Fruit fly (Drosophila melanogaster) whole organism, prepupa: ENCODE results near the gene CG2100.
A peak's percentile ranks its signal among the peaks of the same experiment; 100 is the strongest.

ENCODE experiments used
- Blimp-1 ChIP-seq: fragments of 200-800 bp; sonication (Bioruptor generic); optimal IDR thresholded peaks from 3 replicates; lab custom pipeline; 2017; ENCODE audit warnings: missing biosample characterization, missing genetic modification characterization, mild to moderate bottlenecking, moderate library complexity, missing genetic modification reagents
- CG10631 ChIP-seq: fragments of 200-800 bp; sonication (Bioruptor generic); optimal IDR thresholded peaks from 2 replicates; lab custom pipeline; 2016; ENCODE audit warnings: missing biosample characterization, missing genetic modification characterization
- CG10669 ChIP-seq: fragments of 200-800 bp; sonication (Bioruptor generic); optimal IDR thresholded peaks from 3 replicates; lab custom pipeline; 2018; ENCODE audit warnings: missing biosample characterization, mild to moderate bottlenecking, missing genetic modification characterization, moderate library complexity
- CG11294 ChIP-seq: fragments of 200-800 bp; sonication (Bioruptor generic); IDR thresholded peaks from 2 replicates; pipeline ENCODE4 v1.3.6; 2022; ENCODE audit warnings: missing biosample characterization, missing genetic modification characterization
- CG11762 ChIP-seq: fragments of 200-800 bp; sonication (Bioruptor generic); optimal IDR thresholded peaks from 3 replicates; lab custom pipeline; 2016; ENCODE audit warnings: missing biosample characterization, missing genetic modification characterization; ENCODE audit not compliant: insufficient read depth
- CG11902 ChIP-seq: fragments of 200-800 bp; sonication (Bioruptor generic); optimal IDR thresholded peaks from 3 replicates; lab custom pipeline; 2016; ENCODE audit warnings: missing biosample characterization, missing genetic modification characterization
- CG15336 ChIP-seq: fragments of 200-800 bp; sonication (Bioruptor generic); IDR thresholded peaks from 2 replicates; pipeline ENCODE4 v1.3.6; 2022; ENCODE audit warnings: missing biosample characterization, missing genetic modification characterization
- CG1621 ChIP-seq: fragments of 200-800 bp; sonication (Bioruptor generic); optimal IDR thresholded peaks from 3 replicates; lab custom pipeline; 2018; ENCODE audit warnings: missing biosample characterization, mild to moderate bottlenecking, missing genetic modification characterization
- CG16779 ChIP-seq: fragments of 200-800 bp; sonication (Bioruptor generic); optimal IDR thresholded peaks from 3 replicates; lab custom pipeline; 2017; ENCODE audit warnings: missing biosample characterization, mild to moderate bottlenecking, missing genetic modification characterization
- CG3032 ChIP-seq: fragments of 200-800 bp; optimal IDR thresholded peaks from 2 replicates; lab custom pipeline; 2019; ENCODE audit warnings: missing biosample characterization, mild to moderate bottlenecking, missing genetic modification characterization, moderate library complexity
- CG31627 ChIP-seq: fragments of 200-800 bp; sonication (Bioruptor generic); optimal IDR thresholded peaks from 3 replicates; lab custom pipeline; 2016; ENCODE audit warnings: missing biosample characterization, missing genetic modification characterization
- CG32006 ChIP-seq: fragments of 200-800 bp; sonication (Bioruptor generic); optimal IDR thresholded peaks from 3 replicates; lab custom pipeline; 2017; ENCODE audit warnings: missing biosample characterization, mild to moderate bottlenecking, missing genetic modification characterization
- CG34406 ChIP-seq: fragments of 200-800 bp; sonication (Bioruptor generic); optimal IDR thresholded peaks from 3 replicates; lab custom pipeline; 2016; ENCODE audit warnings: missing biosample characterization, missing genetic modification characterization
- CG3919 ChIP-seq: fragments of 200-800 bp; sonication (Bioruptor generic); optimal IDR thresholded peaks from 3 replicates; lab custom pipeline; 2016; ENCODE audit warnings: missing biosample characterization, missing genetic modification characterization
- CG4318 ChIP-seq: fragments of 200-800 bp; sonication (Bioruptor generic); optimal IDR thresholded peaks from 3 replicates; lab custom pipeline; 2017; ENCODE audit warnings: missing biosample characterization, mild to moderate bottlenecking, missing genetic modification characterization
- CG6276 ChIP-seq: fragments of 200-800 bp; sonication (Bioruptor generic); optimal IDR thresholded peaks from 2 replicates; lab custom pipeline; 2017; ENCODE audit warnings: missing biosample characterization, mild to moderate bottlenecking, missing genetic modification characterization
- CG6808 ChIP-seq: fragments of 200-800 bp; sonication (Bioruptor generic); optimal IDR thresholded peaks from 3 replicates; lab custom pipeline; 2017; ENCODE audit warnings: missing biosample characterization, missing genetic modification characterization, mild to moderate bottlenecking, moderate library complexity, missing genetic modification reagents
- CG7368 ChIP-seq: fragments of 200-800 bp; sonication (Bioruptor generic); optimal IDR thresholded peaks from 3 replicates; lab custom pipeline; 2016; ENCODE audit warnings: missing biosample characterization, missing genetic modification characterization
- CG8319 ChIP-seq: fragments of 200-800 bp; sonication (Bioruptor generic); optimal IDR thresholded peaks from 3 replicates; lab custom pipeline; 2016; ENCODE audit warnings: missing biosample characterization, missing genetic modification characterization
- CG9139 ChIP-seq: fragments of 200-800 bp; sonication (Bioruptor generic); optimal IDR thresholded peaks from 3 replicates; lab custom pipeline; 2017; ENCODE audit warnings: missing biosample characterization, mild to moderate bottlenecking, missing genetic modification characterization
- Eip75B ChIP-seq: fragments of 200-800 bp; sonication (Bioruptor generic); optimal IDR thresholded peaks from 3 replicates; lab custom pipeline; 2016; ENCODE audit warnings: missing biosample characterization, missing genetic modification characterization
- Eip78C ChIP-seq: fragments of 200-800 bp; sonication (Bioruptor generic); peaks from one replicate; lab custom pipeline; 2016; ENCODE audit warnings: missing biosample characterization, missing genetic modification characterization
- Eip93F ChIP-seq: fragments of 200-800 bp; sonication (Bioruptor generic); optimal IDR thresholded peaks from 2 replicates; lab custom pipeline; 2016; ENCODE audit warnings: missing biosample characterization, mild to moderate bottlenecking, missing genetic modification characterization
- Ets21C ChIP-seq: fragments of 200-800 bp; sonication (Bioruptor generic); optimal IDR thresholded peaks from 3 replicates; lab custom pipeline; 2016; ENCODE audit warnings: missing biosample characterization, missing genetic modification characterization
- Ets96B ChIP-seq: fragments of 200-800 bp; optimal IDR thresholded peaks from 2 replicates; lab custom pipeline; 2019; ENCODE audit warnings: missing biosample characterization, mild to moderate bottlenecking, missing genetic modification characterization, moderate library complexity
- Gug ChIP-seq: fragments of 200-800 bp; sonication (Bioruptor generic); IDR thresholded peaks from 2 replicates; pipeline ENCODE4 v1.3.6; 2022; ENCODE audit warnings: missing biosample characterization, missing genetic modification characterization
- Hr39 ChIP-seq: fragments of 200-800 bp; sonication (Bioruptor generic); optimal IDR thresholded peaks from 2 replicates; lab custom pipeline; 2016; ENCODE audit warnings: missing biosample characterization, missing genetic modification characterization
- OdsH ChIP-seq: fragments of 200-800 bp; sonication (Bioruptor generic); optimal IDR thresholded peaks from 3 replicates; lab custom pipeline; 2016; ENCODE audit warnings: missing biosample characterization, missing genetic modification characterization
- Smox ChIP-seq: fragments of 200-800 bp; sonication (Bioruptor generic); optimal IDR thresholded peaks from 3 replicates; lab custom pipeline; 2016; ENCODE audit warnings: missing biosample characterization, missing genetic modification characterization
- Sox14 ChIP-seq: fragments of 200-800 bp; sonication (Bioruptor generic); optimal IDR thresholded peaks from 3 replicates; lab custom pipeline; 2016; ENCODE audit warnings: missing biosample characterization, missing genetic modification characterization
- Sox15 ChIP-seq: fragments of 200-800 bp; sonication (Bioruptor generic); optimal IDR thresholded peaks from 3 replicates; lab custom pipeline; 2016; ENCODE audit warnings: missing biosample characterization, missing genetic modification characterization
- achi ChIP-seq: fragments of 200-800 bp; sonication (Bioruptor generic); optimal IDR thresholded peaks from 3 replicates; lab custom pipeline; 2016; ENCODE audit warnings: missing biosample characterization, missing genetic modification characterization
- acj6 ChIP-seq: fragments of 200-800 bp; sonication (Bioruptor generic); optimal IDR thresholded peaks from 3 replicates; lab custom pipeline; 2016; ENCODE audit warnings: missing biosample characterization, missing genetic modification characterization
- cyc ChIP-seq: fragments of 200-800 bp; sonication (Bioruptor generic); optimal IDR thresholded peaks from 3 replicates; lab custom pipeline; 2016; ENCODE audit warnings: missing biosample characterization, missing genetic modification characterization
- dac ChIP-seq: fragments of 200-800 bp; sonication (Bioruptor generic); optimal IDR thresholded peaks from 2 replicates; lab custom pipeline; 2017; ENCODE audit warnings: missing biosample characterization, mild to moderate bottlenecking, missing genetic modification characterization
- dsx ChIP-seq: fragments of 200-800 bp; optimal IDR thresholded peaks from 3 replicates; lab custom pipeline; 2019; ENCODE audit warnings: missing biosample characterization, mild to moderate bottlenecking, missing genetic modification characterization, moderate library complexity; ENCODE audit not compliant: poor library complexity, severe bottlenecking
- eg ChIP-seq: fragments of 200-800 bp; sonication (Bioruptor generic); IDR thresholded peaks from 3 replicates; pipeline ENCODE4 v1.3.6; 2022; ENCODE audit warnings: missing biosample characterization, missing genetic modification characterization
- esn ChIP-seq: fragments of 200-800 bp; sonication (Bioruptor generic); optimal IDR thresholded peaks from 2 replicates; lab custom pipeline; 2016; ENCODE audit warnings: missing biosample characterization, mild to moderate bottlenecking, missing genetic modification characterization, moderate library complexity
- fd59A ChIP-seq: fragments of 200-800 bp; sonication (Bioruptor generic); optimal IDR thresholded peaks from 2 replicates; lab custom pipeline; 2017; ENCODE audit warnings: missing biosample characterization, mild to moderate bottlenecking, missing genetic modification characterization, missing genetic modification reagents
- fd85E ChIP-seq: fragments of 200-800 bp; sonication (Bioruptor generic); optimal IDR thresholded peaks from 3 replicates; lab custom pipeline; 2016; ENCODE audit warnings: missing biosample characterization, missing genetic modification characterization
- lz ChIP-seq: fragments of 200-800 bp; sonication (Bioruptor generic); optimal IDR thresholded peaks from 3 replicates; lab custom pipeline; 2016; ENCODE audit warnings: missing biosample characterization, missing genetic modification characterization
- pdm3 ChIP-seq: fragments of 200-800 bp; sonication (Bioruptor generic); optimal IDR thresholded peaks from 3 replicates; lab custom pipeline; 2016; ENCODE audit warnings: missing biosample characterization, missing genetic modification characterization
- spab ChIP-seq: fragments of 200-800 bp; sonication (Bioruptor generic); optimal IDR thresholded peaks from 2 replicates; lab custom pipeline; 2017; ENCODE audit warnings: missing biosample characterization, mild to moderate bottlenecking, missing genetic modification characterization, missing genetic modification reagents
- ss ChIP-seq, 2 experiments: fragments of 200-800 bp; sonication (Bioruptor generic); optimal IDR thresholded peaks; 2 replicates in 1 of 2; 3 replicates in 1 of 2; lab custom pipeline; 2017 to 2018; ENCODE audit warnings: mild to moderate bottlenecking in 2 of 2, missing biosample characterization in 2 of 2, missing genetic modification characterization in 2 of 2, moderate library complexity in 1 of 2
- svp ChIP-seq: fragments of 200-800 bp; sonication (Bioruptor generic); peaks from one replicate; lab custom pipeline; 2016; ENCODE audit warnings: missing biosample characterization, missing genetic modification characterization
- topi ChIP-seq: fragments of 200-800 bp; sonication (Bioruptor generic); optimal IDR thresholded peaks from 3 replicates; lab custom pipeline; 2016; ENCODE audit warnings: missing biosample characterization, missing genetic modification characterization
- vri ChIP-seq: fragments of 200-800 bp; sonication (Bioruptor generic); optimal IDR thresholded peaks from 3 replicates; lab custom pipeline; 2016; ENCODE audit warnings: missing biosample characterization, mild to moderate bottlenecking, missing genetic modification characterization

Gene CG2100

DNA sequence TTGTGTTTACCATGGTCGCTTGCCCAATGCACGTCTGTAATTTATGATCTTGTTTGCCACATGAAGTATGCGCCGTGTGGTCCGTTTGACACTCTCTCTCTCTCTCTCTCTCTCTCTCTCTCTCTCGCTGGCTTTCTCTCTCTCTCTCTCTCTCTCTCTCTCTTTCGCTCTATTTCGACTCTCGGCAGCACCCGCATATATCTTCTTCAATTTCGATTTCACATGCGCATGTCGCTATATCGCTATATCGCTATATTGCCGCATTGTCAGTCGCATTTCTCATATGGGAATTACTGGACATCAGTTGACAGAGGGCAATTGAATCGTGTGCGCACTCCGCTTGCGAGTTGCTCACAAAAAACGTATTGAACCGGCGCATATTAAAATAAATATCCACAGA is 35.1 kb downstream of the CG2100 start:
- TF ChIP-seq CG6808: no peak
- TF ChIP-seq Eip78C: peak; percentile 36
- TF ChIP-seq CG6276: peak; percentile 15
- TF ChIP-seq svp (GFP tag; lab: Kevin White, UChicago): peak; percentile 46

- TF ChIP-seq svp (GFP tag; lab: Kevin White, UChicago): peak; percentile 20
- peak; percentile 17 to 39 for TF ChIP-seq ss (GFP tag; optimal IDR thresholded peaks at IDR 0.05; lab: Kevin White, UChicago)
- no peak for TF ChIP-seq vri (GFP tag; lab: Kevin White, UChicago)
- TF ChIP-seq CG3919 (GFP tag; lab: Kevin White, UChicago): peak; percentile 10
- TF ChIP-seq Eip78C: peak; percentile 73
- peak; percentile 15 for TF ChIP-seq CG9139 (GFP tag; lab: Kevin White, UChicago)
- TF ChIP-seq CG11902 (GFP tag; lab: Kevin White, UChicago): no peak
Measured at dm6 chr3R:5696384-5696783, 39.8 kb downstream of the CG2100 start.

- TF ChIP-seq CG11762 (GFP tag; lab: Kevin White, UChicago) (peak; percentile 38), fd59A (GFP tag; lab: Kevin White, UChicago) (no peak), Eip93F (GFP tag; lab: Kevin White, UChicago) (no peak), Gug (GFP tag; lab: Robert Waterston, UW) (peak; percentile 64), CG4318 (GFP tag; lab: Kevin White, UChicago) (peak; percentile 61), Sox15 (GFP tag; lab: Kevin White, UChicago) (no peak), OdsH (GFP tag; lab: Kevin White, UChicago) (peak; percentile 68), Eip75B (GFP tag; lab: Kevin White, UChicago) (peak; percentile 52), lz (GFP tag; lab: Kevin White, UChicago) (peak; percentile 17), CG11294 (GFP tag; lab: Robert Waterston, UW) (0 out of 2 replicates have a peak, but pooled peaks have one; percentile 53), CG6808 (peak; percentile 5), Hr39 (GFP tag; lab: Kevin White, UChicago) (peak; percentile 29), Sox14 (GFP tag; lab: Kevin White, UChicago) (peak; percentile 55), achi (GFP tag; lab: Kevin White, UChicago) (peak; percentile 59), Ets21C (GFP tag; lab: Kevin White, UChicago) (no peak), CG10631 (peak; percentile 28), fd85E (GFP tag; lab: Kevin White, UChicago) (no peak), CG1621 (tag; lab: Kevin White, UChicago) (peak; percentile 10), pdm3 (peak; percentile 55), esn (peak; percentile 37), CG10669 (GFP tag; lab: Kevin White, UChicago) (peak; percentile 7), CG8319 (GFP tag; lab: Kevin White, UChicago) (no peak), dac (GFP tag; lab: Kevin White, UChicago) (peak; percentile 38), spab (GFP tag; lab: Kevin White, UChicago) (no peak), ss (GFP tag; optimal IDR thresholded peaks at IDR 0.05; lab: Kevin White, UChicago) (no peak), Eip78C (peak; percentile 80), CG11902 (GFP tag; lab: Kevin White, UChicago) (no peak), CG7368 (GFP tag; lab: Kevin White, UChicago) (peak; percentile 36), CG31627 (GFP tag; lab: Kevin White, UChicago) (peak; percentile 12), CG16779 (peak; percentile 3), CG34406 (GFP tag; lab: Kevin White, UChicago) (peak; percentile 34), CG32006 (GFP tag; lab: Kevin White, UChicago) (peak; percentile 79), cyc (GFP tag; lab: Kevin White, UChicago) (peak; percentile 25), topi (peak; percentile 41), eg (GFP tag; lab: Robert Waterston, UW) (peak; percentile 92), Ets96B (peak; percentile 53), CG3032 (tag; lab: Kevin White, UChicago) (peak; percentile 2), CG15336 (GFP tag; lab: Robert Waterston, UW) (peak; percentile 90), Blimp-1 (GFP tag; lab: Kevin White, UChicago) (no peak), acj6 (GFP tag; lab: Kevin White, UChicago) (peak; percentile 42), CG9139 (GFP tag; lab: Kevin White, UChicago) (no peak), dsx (no peak), Smox (GFP tag; lab: Kevin White, UChicago) (peak; percentile 27)
Measured at dm6 chr3R:5694461-5694860, 41.7 kb downstream of the CG2100 start.
